Worm (Caenorhabditis elegans) whole organism, L1 larva: ENCODE data around the gene math-31.

ENCODE experiments used
- C16A3.4 ChIP-seq: fragments of 150-350 bp; optimal IDR thresholded peaks from 2 replicates; lab custom pipeline; 2014; ENCODE audit warnings: missing biosample characterization, missing genetic modification characterization
- ces-1 ChIP-seq: fragments of 150-350 bp; optimal IDR thresholded peaks from 2 replicates; lab custom pipeline; 2014; ENCODE audit warnings: missing biosample characterization, missing genetic modification reagents, missing genetic modification characterization
- elt-3 ChIP-seq, 6 experiments: fragments of 150-350 bp in 1 of 6; sonication (generic microtip); optimal IDR thresholded peaks; 2 replicates each; lab custom pipeline; 2017 to 2018; ENCODE audit warnings: missing biosample characterization in 6 of 6, missing genetic modification characterization in 6 of 6, inconsistent platforms in 1 of 6
- hlh-4 ChIP-seq: sonication (generic microtip); optimal IDR thresholded peaks from 2 replicates; lab custom pipeline; 2016; ENCODE audit warnings: mild to moderate bottlenecking, missing genetic modification characterization, missing compliant biosample characterization
- irx-1 ChIP-seq: sonication (generic microtip); optimal IDR thresholded peaks from 2 replicates; lab custom pipeline; 2016; ENCODE audit warnings: missing genetic modification characterization, missing compliant biosample characterization
- nhr-11 ChIP-seq: fragments of 150-350 bp; optimal IDR thresholded peaks from 2 replicates; lab custom pipeline; 2014; ENCODE audit warnings: missing biosample characterization, missing genetic modification characterization
- nhr-85 ChIP-seq: sonication (generic microtip); peaks from one replicate; lab custom pipeline; 2016; ENCODE audit warnings: missing genetic modification characterization, inconsistent platforms, missing compliant biosample characterization
- snpc-4 ChIP-seq: fragments of 150-350 bp; optimal IDR thresholded peaks from 2 replicates; lab custom pipeline; 2014; ENCODE audit warnings: missing biosample characterization, missing genetic modification characterization
- sptf-1 ChIP-seq: fragments of 150-350 bp; optimal IDR thresholded peaks from 2 replicates; lab custom pipeline; 2014; ENCODE audit warnings: missing biosample characterization, missing genetic modification characterization
- tbx-2 ChIP-seq: sonication (generic microtip); optimal IDR thresholded peaks from 2 replicates; lab custom pipeline; 2016; ENCODE audit warnings: missing genetic modification characterization, missing compliant biosample characterization
- unc-130 ChIP-seq: fragments of 150-350 bp; optimal IDR thresholded peaks from 2 replicates; lab custom pipeline; 2017; ENCODE audit warnings: missing biosample characterization, missing genetic modification characterization, inconsistent platforms
- unc-62 ChIP-seq: fragments of 150-350 bp; optimal IDR thresholded peaks from 2 replicates; lab custom pipeline; 2014; ENCODE audit warnings: missing biosample characterization, missing genetic modification reagents, missing genetic modification characterization
- ztf-11 ChIP-seq, 2 experiments: sonication (generic microtip); optimal IDR thresholded peaks; 2 replicates each; lab custom pipeline; 2016 to 2017; ENCODE audit warnings: missing genetic modification characterization in 2 of 2, missing biosample characterization in 1 of 2, missing compliant biosample characterization in 1 of 2

DNA sequence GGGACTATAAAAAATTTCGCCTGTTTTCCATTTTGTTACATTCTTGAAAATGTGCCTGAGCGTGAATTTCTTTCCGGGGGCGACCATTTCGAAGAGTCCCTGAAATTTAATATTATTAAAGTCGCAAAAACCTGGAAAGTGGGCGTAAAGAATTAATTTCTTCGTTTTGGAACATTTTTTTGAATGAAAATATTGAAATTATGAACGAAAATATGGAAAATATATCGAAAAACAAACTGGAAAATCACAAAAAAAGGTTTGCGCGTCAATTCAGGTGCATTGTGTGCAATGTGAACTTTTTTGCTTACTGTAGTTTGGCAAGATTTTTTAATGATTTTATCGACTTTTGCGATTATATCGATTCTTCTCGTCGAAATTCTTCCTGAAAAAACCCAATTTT, 8.4 kb upstream of the math-31 start, which contains the start of gene bath-7:
- no peak for TF ChIP-seq ztf-11 (tag; optimal IDR thresholded peaks at IDR 0.05; lab: Kevin White, UChicago)
- no peak for TF ChIP-seq irx-1 (tag; lab: Kevin White, UChicago)
- TF ChIP-seq nhr-11 (tag; lab: Kevin White, UChicago) = no peak
- no peak for TF ChIP-seq snpc-4 (tag; lab: Kevin White, UChicago)
- no peak for TF ChIP-seq unc-130
- TF ChIP-seq sptf-1 (tag; lab: Kevin White, UChicago) = no peak
- TF ChIP-seq unc-62 (GFP tag; lab: Kevin White, UChicago) = no peak
- no peak for TF ChIP-seq tbx-2 (tag; lab: Kevin White, UChicago)
- no peak for TF ChIP-seq nhr-85 (tag; lab: Kevin White, UChicago)
- TF ChIP-seq elt-3 (tag; optimal IDR thresholded peaks at IDR 0.05; lab: Kevin White, UChicago) = no peak
- TF ChIP-seq ces-1 (GFP tag; lab: Kevin White, UChicago) = no peak
- TF ChIP-seq hlh-4 (tag; lab: Kevin White, UChicago) = no peak
- no peak for TF ChIP-seq C16A3.4 (tag; lab: Kevin White, UChicago)
